Fruit fly (Drosophila melanogaster) whole organism, embryonic: ENCODE measurements around the gene CG11655.

ENCODE experiments used
- Atf6 ChIP-seq: fragments of 200-800 bp; sonication (Bioruptor generic); IDR thresholded peaks from 2 replicates; pipeline ENCODE4 v1.3.6; 2022; ENCODE audit warnings: missing biosample characterization, missing genetic modification characterization
- Bdp1 ChIP-seq: fragments of 200-800 bp; sonication (Bioruptor generic); optimal IDR thresholded peaks from 3 replicates; lab custom pipeline; 2016; ENCODE audit warnings: missing biosample characterization, missing genetic modification characterization
- CG12155 ChIP-seq: fragments of 200-800 bp; sonication (Bioruptor generic); optimal IDR thresholded peaks from 3 replicates; lab custom pipeline; 2016; ENCODE audit warnings: missing biosample characterization, missing genetic modification characterization
- CG12391 ChIP-seq: fragments of 200-800 bp; sonication (Bioruptor generic); optimal IDR thresholded peaks from 3 replicates; lab custom pipeline; 2018; ENCODE audit warnings: missing biosample characterization, mild to moderate bottlenecking, missing genetic modification characterization, moderate library complexity
- CG1602 ChIP-seq: fragments of 200-800 bp; sonication (Bioruptor generic); optimal IDR thresholded peaks from 3 replicates; lab custom pipeline; 2016; ENCODE audit warnings: missing biosample characterization, missing genetic modification characterization
- CG2120 ChIP-seq: fragments of 200-800 bp; sonication (Bioruptor generic); optimal IDR thresholded peaks from 3 replicates; lab custom pipeline; 2016; ENCODE audit warnings: missing biosample characterization, missing genetic modification characterization
- CG2712 ChIP-seq: fragments of 200-800 bp; optimal IDR thresholded peaks from 3 replicates; lab custom pipeline; 2019; ENCODE audit warnings: missing biosample characterization, mild to moderate bottlenecking, missing genetic modification characterization, moderate library complexity
- CG32532 ChIP-seq: fragments of 200-800 bp; sonication (Bioruptor generic); IDR thresholded peaks from 2 replicates; pipeline ENCODE4 v1.3.6; 2022; ENCODE audit warnings: missing biosample characterization, missing genetic modification characterization
- CG34224 ChIP-seq: fragments of 200-800 bp; sonication (Bioruptor generic); IDR thresholded peaks from 3 replicates; pipeline ENCODE4 v1.3.6; 2022; ENCODE audit warnings: missing biosample characterization, missing genetic modification characterization; ENCODE audit not compliant: partially characterized antibody
- CG3838 ChIP-seq: fragments of 200-800 bp; sonication (Bioruptor generic); optimal IDR thresholded peaks from 3 replicates; lab custom pipeline; 2016; ENCODE audit warnings: missing biosample characterization, missing genetic modification characterization
- CG4360 ChIP-seq: fragments of 200-800 bp; sonication (Bioruptor generic); IDR thresholded peaks from 2 replicates; pipeline ENCODE4 v1.3.6; 2022; ENCODE audit warnings: missing biosample characterization, missing genetic modification characterization
- CG4404 ChIP-seq: fragments of 200-800 bp; sonication (Bioruptor generic); IDR thresholded peaks from 2 replicates; pipeline ENCODE4 v1.3.6; 2022; ENCODE audit warnings: missing biosample characterization, missing genetic modification characterization
- CG4707 ChIP-seq: fragments of 200-800 bp; sonication (Bioruptor generic); optimal IDR thresholded peaks from 2 replicates; lab custom pipeline; 2018; ENCODE audit warnings: missing biosample characterization, mild to moderate bottlenecking, missing genetic modification characterization, moderate library complexity
- CG5180 ChIP-seq: fragments of 200-800 bp; sonication (Bioruptor generic); optimal IDR thresholded peaks from 3 replicates; lab custom pipeline; 2017; ENCODE audit warnings: missing biosample characterization, missing genetic modification characterization, mild to moderate bottlenecking, moderate library complexity, missing genetic modification reagents
- CG5245 ChIP-seq: fragments of 200-800 bp; sonication (Bioruptor generic); optimal IDR thresholded peaks from 3 replicates; lab custom pipeline; 2016; ENCODE audit warnings: missing biosample characterization, missing genetic modification characterization
- CG6765 ChIP-seq: fragments of 200-800 bp; sonication (Bioruptor generic); optimal IDR thresholded peaks from 3 replicates; lab custom pipeline; 2017; ENCODE audit warnings: missing biosample characterization, mild to moderate bottlenecking, missing genetic modification characterization
- CG7372 ChIP-seq: fragments of 200-800 bp; sonication (Bioruptor generic); IDR thresholded peaks from 2 replicates; pipeline ENCODE4 v1.3.6; 2022; ENCODE audit warnings: missing biosample characterization, missing genetic modification characterization
- CG8089 ChIP-seq: fragments of 200-800 bp; sonication (Bioruptor generic); optimal IDR thresholded peaks from 3 replicates; lab custom pipeline; 2016; ENCODE audit warnings: missing biosample characterization, missing genetic modification characterization
- D19A ChIP-seq: fragments of 200-800 bp; optimal IDR thresholded peaks from 3 replicates; lab custom pipeline; 2019; ENCODE audit warnings: missing biosample characterization, mild to moderate bottlenecking, missing genetic modification characterization, moderate library complexity
- Dad ChIP-seq: fragments of 200-800 bp; sonication (Bioruptor generic); optimal IDR thresholded peaks from 3 replicates; lab custom pipeline; 2016; ENCODE audit warnings: missing biosample characterization, missing genetic modification characterization
- Deaf1 ChIP-seq: fragments of 200-800 bp; optimal IDR thresholded peaks from 3 replicates; lab custom pipeline; 2019; ENCODE audit warnings: missing biosample characterization, mild to moderate bottlenecking, missing genetic modification characterization, moderate library complexity
- Dp ChIP-seq: fragments of 200-800 bp; sonication (Bioruptor generic); optimal IDR thresholded peaks from 2 replicates; lab custom pipeline; 2018; ENCODE audit warnings: missing biosample characterization, mild to moderate bottlenecking, missing genetic modification characterization, moderate library complexity
- Eip74EF ChIP-seq, 2 experiments: fragments of 200-800 bp in 1 of 2; fragments of >200 bp in 1 of 2; sonication (Bioruptor generic) in 1 of 2; optimal IDR thresholded peaks; 2 replicates each; lab custom pipeline; 2017 to 2019; ENCODE audit warnings: missing biosample characterization in 2 of 2, missing genetic modification characterization in 2 of 2, mild to moderate bottlenecking in 1 of 2, moderate library complexity in 1 of 2
- Hsf ChIP-seq: fragments of 200-800 bp; sonication (Bioruptor generic); optimal IDR thresholded peaks from 3 replicates; lab custom pipeline; 2016; ENCODE audit warnings: missing biosample characterization, missing genetic modification characterization
- Lpt ChIP-seq: fragments of >200 bp; optimal IDR thresholded peaks from 2 replicates; lab custom pipeline; 2018; ENCODE audit warnings: missing biosample characterization, missing genetic modification characterization
- NK7.1 ChIP-seq: fragments of 200-800 bp; sonication (Bioruptor generic); optimal IDR thresholded peaks from 3 replicates; lab custom pipeline; 2016; ENCODE audit warnings: missing biosample characterization, missing genetic modification characterization
- Opbp ChIP-seq: fragments of 200-800 bp; sonication (Bioruptor generic); IDR thresholded peaks from 3 replicates; pipeline ENCODE4 v1.3.6; 2022; ENCODE audit warnings: missing biosample characterization, missing genetic modification characterization; ENCODE audit not compliant: partially characterized antibody
- Ravus ChIP-seq: fragments of 200-800 bp; sonication (Bioruptor generic); IDR thresholded peaks from 2 replicates; pipeline ENCODE4 v1.3.6; 2022; ENCODE audit warnings: missing biosample characterization, missing genetic modification characterization
- Trl ChIP-seq, 3 experiments: fragments of >200 bp in 2 of 3; fragments of 200-800 bp in 1 of 3; sonication (Bioruptor generic) in 1 of 3; optimal IDR thresholded peaks; 2 replicates in 1 of 3; 3 replicates in 2 of 3; lab custom pipeline; 2016 to 2017; ENCODE audit warnings: missing biosample characterization in 1 of 3, missing genetic modification characterization in 1 of 3
- ara ChIP-seq: fragments of 200-800 bp; sonication (Bioruptor generic); IDR thresholded peaks from 2 replicates; pipeline ENCODE4 v1.3.6; 2022; ENCODE audit warnings: missing biosample characterization, missing genetic modification characterization
- ash1 ChIP-seq: fragments of 200-800 bp; sonication (Bioruptor generic); optimal IDR thresholded peaks from 2 replicates; lab custom pipeline; 2018; ENCODE audit warnings: missing biosample characterization, mild to moderate bottlenecking, missing genetic modification characterization
- bbx ChIP-seq: fragments of 200-800 bp; sonication (Bioruptor generic); IDR thresholded peaks from 2 replicates; pipeline ENCODE4 v1.3.6; 2022; ENCODE audit warnings: missing biosample characterization, missing genetic modification characterization; ENCODE audit not compliant: partially characterized antibody
- dm ChIP-seq: fragments of 200-800 bp; sonication (Bioruptor generic); optimal IDR thresholded peaks from 3 replicates; lab custom pipeline; 2016; ENCODE audit warnings: missing biosample characterization, missing genetic modification characterization
- dmrt11E ChIP-seq: fragments of 200-800 bp; sonication (Bioruptor generic); optimal IDR thresholded peaks from 3 replicates; lab custom pipeline; 2018; ENCODE audit warnings: missing biosample characterization, mild to moderate bottlenecking, missing genetic modification characterization, moderate library complexity
- eve ChIP-seq, 2 experiments: fragments of >200 bp; optimal IDR thresholded peaks; 2 replicates each; lab custom pipeline; 2017; ENCODE audit warnings: missing biosample characterization in 2 of 2, missing genetic modification characterization in 2 of 2
- grau ChIP-seq: fragments of 200-800 bp; optimal IDR thresholded peaks from 3 replicates; lab custom pipeline; 2019; ENCODE audit warnings: missing biosample characterization, mild to moderate bottlenecking, missing genetic modification characterization, moderate library complexity
- grn ChIP-seq: fragments of 200-800 bp; sonication (Bioruptor generic); optimal IDR thresholded peaks from 3 replicates; lab custom pipeline; 2017; ENCODE audit warnings: missing biosample characterization, missing genetic modification characterization
- gt ChIP-seq: fragments of 200-800 bp; sonication (Bioruptor generic); IDR thresholded peaks from 2 replicates; pipeline ENCODE4 v1.3.6; 2022; ENCODE audit warnings: missing biosample characterization, missing genetic modification characterization
- lov ChIP-seq, 2 experiments: fragments of 200-800 bp in 1 of 2; fragments of >200 bp in 1 of 2; sonication (Bioruptor generic) in 1 of 2; IDR thresholded peaks in 1 of 2; optimal IDR thresholded peaks in 1 of 2; 2 replicates in 1 of 2; 3 replicates in 1 of 2; pipeline versions ENCODE4 v1.3.6 to Lab custom; 2017 to 2022; ENCODE audit warnings: missing biosample characterization in 1 of 2, missing genetic modification characterization in 1 of 2
- nmo ChIP-seq: fragments of 200-800 bp; sonication (Bioruptor generic); optimal IDR thresholded peaks from 2 replicates; lab custom pipeline; 2018; ENCODE audit warnings: missing biosample characterization, mild to moderate bottlenecking, missing genetic modification characterization, moderate library complexity
- nom ChIP-seq: fragments of 200-800 bp; sonication (Bioruptor generic); optimal IDR thresholded peaks from 2 replicates; lab custom pipeline; 2017; ENCODE audit warnings: missing biosample characterization, missing genetic modification characterization, mild to moderate bottlenecking, moderate library complexity, missing genetic modification reagents
- otp ChIP-seq: fragments of 200-800 bp; sonication (Bioruptor generic); IDR thresholded peaks from 3 replicates; pipeline ENCODE4, ENCODE4 v1.3.6; 2022; ENCODE audit warnings: missing biosample characterization, missing genetic modification characterization
- seq ChIP-seq: fragments of 200-800 bp; sonication (Bioruptor generic); IDR thresholded peaks from 2 replicates; pipeline ENCODE4 v1.3.6; 2022; ENCODE audit warnings: missing biosample characterization, missing genetic modification characterization
- tap ChIP-seq: fragments of 200-800 bp; optimal IDR thresholded peaks from 3 replicates; lab custom pipeline; 2019; ENCODE audit warnings: missing biosample characterization, mild to moderate bottlenecking, missing genetic modification characterization, moderate library complexity
- ttk ChIP-seq: fragments of 200-800 bp; sonication (Bioruptor generic); IDR thresholded peaks from 2 replicates; pipeline ENCODE4 v2.1.2; 2022; ENCODE audit warnings: missing biosample characterization, missing genetic modification characterization
- tup ChIP-seq: fragments of 200-800 bp; sonication (Bioruptor generic); optimal IDR thresholded peaks from 2 replicates; lab custom pipeline; 2016; ENCODE audit warnings: missing biosample characterization, mild to moderate bottlenecking, missing genetic modification characterization, moderate library complexity
- unpg ChIP-seq: fragments of 200-800 bp; sonication (Bioruptor generic); optimal IDR thresholded peaks from 3 replicates; lab custom pipeline; 2018; ENCODE audit warnings: missing biosample characterization, mild to moderate bottlenecking, missing genetic modification characterization, moderate library complexity
- vvl ChIP-seq: fragments of 200-800 bp; sonication (Bioruptor generic); IDR thresholded peaks from 2 replicates; pipeline ENCODE4 v1.3.6; 2022; ENCODE audit warnings: missing biosample characterization, missing genetic modification characterization
- zf30C ChIP-seq: fragments of 200-800 bp; sonication (Bioruptor generic); optimal IDR thresholded peaks from 3 replicates; lab custom pipeline; 2018; ENCODE audit warnings: missing biosample characterization, mild to moderate bottlenecking, missing genetic modification characterization

Gene CG11655

dm6 chrX:15498791-15499190, 45.5 kb downstream of the CG11655 start (continued):
- TF ChIP-seq grau (tag; lab: Kevin White, UChicago) (peak; percentile 11), zf30C (GFP tag; lab: Kevin White, UChicago) (peak; percentile 1), Ravus (GFP tag; lab: Robert Waterston, UW) (no peak), tup (GFP tag; lab: Kevin White, UChicago) (no peak), NK7.1 (peak; percentile 7), D19A (tag; lab: Kevin White, UChicago) (peak; percentile 12), Lpt (GFP tag; lab: Kevin White, UChicago) (no peak), unpg (GFP tag; lab: Kevin White, UChicago) (peak; percentile 17), Deaf1 (peak; percentile 99), otp (GFP tag; lab: Robert Waterston, UW) (peak; percentile 68; the same call in 2 of the 3 replicates), CG12391 (peak; percentile 12), CG7372 (no peak), gt (GFP tag; lab: Robert Waterston, UW) (no peak), Opbp (GFP tag; lab: Robert Waterston, UW) (peak; percentile 53; the same call in 1 of the 3 replicates), nmo (GFP tag; lab: Kevin White, UChicago) (no peak), lov (optimal IDR thresholded peaks at IDR 0.05; lab: Kevin White, UChicago) (no peak), lov (GFP tag; IDR thresholded peaks at IDR 0.05; lab: Robert Waterston, UW) (0 out of 3 replicates have a peak, but pooled peaks have one; percentile 40), CG34224 (GFP tag; lab: Robert Waterston, UW) (no peak), CG6765 (GFP tag; lab: Kevin White, UChicago) (no peak), CG5180 (peak; percentile 43), Dad (peak; percentile 9), Atf6 (GFP tag; lab: Robert Waterston, UW) (0 out of 2 replicates have a peak, but pooled peaks have one; percentile 12), Eip74EF (GFP tag; optimal IDR thresholded peaks at IDR 0.05; lab: Kevin White, UChicago) (no peak), CG32532 (GFP tag; lab: Robert Waterston, UW) (peak; percentile 23; the same call in 1 of the 2 replicates), Trl (optimal IDR thresholded peaks at IDR 0.05; lab: Kevin White, UChicago) (no peak), Trl (GFP tag; optimal IDR thresholded peaks at IDR 0.05; lab: Kevin White, UChicago) (peak; percentile 21), Bdp1 (no peak), nom (peak; percentile 74), Hsf (no peak), CG1602 (GFP tag; lab: Kevin White, UChicago) (no peak), CG4404 (no peak), CG8089 (GFP tag; lab: Kevin White, UChicago) (peak; percentile 19), tap (peak; percentile 15), grn (peak; percentile 13), CG3838 (GFP tag; lab: Kevin White, UChicago) (no peak), dm (GFP tag; lab: Kevin White, UChicago) (peak; percentile 6), CG2712 (tag; lab: Kevin White, UChicago) (peak; percentile 39), seq (GFP tag; lab: Robert Waterston, UW) (no peak), ttk (GFP tag; lab: Robert Waterston, UW) (peak; percentile 42; the same call in 1 of the 2 replicates), vvl (GFP tag; lab: Robert Waterston, UW) (peak; percentile 56; the same call in 1 of the 2 replicates), CG5245 (peak; percentile 3), Dp (GFP tag; lab: Kevin White, UChicago) (no peak), ara (GFP tag; lab: Robert Waterston, UW) (peak; percentile 60), bbx (GFP tag; lab: Robert Waterston, UW) (0 out of 2 replicates have a peak, but pooled peaks have one; percentile 33), dmrt11E (tag; lab: Kevin White, UChicago) (peak; percentile 15), CG4707 (GFP tag; lab: Kevin White, UChicago) (peak; percentile 25), CG4360 (GFP tag; lab: Robert Waterston, UW) (0 out of 2 replicates have a peak, but pooled peaks have one; percentile 28), CG12155 (peak; percentile 53), eve (GFP tag; optimal IDR thresholded peaks at IDR 0.05; lab: Kevin White, UChicago) (no peak), CG2120 (GFP tag; lab: Kevin White, UChicago) (peak; percentile 8), ash1 (GFP tag; lab: Kevin White, UChicago) (no peak)
